Worm (Caenorhabditis elegans) whole organism, L1 larva: Measurements from ENCODE around the gene C17H11.5.
A peak's percentile ranks its signal among the peaks of the same experiment; 100 is the strongest.

Experiments
- C16A3.4 ChIP-seq: fragments of 150-350 bp; optimal IDR thresholded peaks from 2 replicates; lab custom pipeline; 2014; ENCODE audit warnings: missing biosample characterization, missing genetic modification characterization
- C34B4.2 ChIP-seq: sonication (generic microtip); optimal IDR thresholded peaks from 2 replicates; lab custom pipeline; 2017; ENCODE audit warnings: mild to moderate bottlenecking, missing genetic modification characterization, missing compliant biosample characterization
- F16B12.6 ChIP-seq: fragments of 150-350 bp; optimal IDR thresholded peaks from 2 replicates; lab custom pipeline; 2014; ENCODE audit warnings: missing biosample characterization, missing genetic modification characterization
- Y116A8C.19 ChIP-seq: sonication (generic microtip); optimal IDR thresholded peaks from 2 replicates; lab custom pipeline; 2016; ENCODE audit warnings: missing compliant biosample characterization, missing genetic modification characterization, borderline replicate concordance
- alr-1 ChIP-seq: fragments of 200-800 bp; sonication (Bioruptor generic); optimal IDR thresholded peaks from 2 replicates; lab custom pipeline; 2018; ENCODE audit warnings: borderline replicate concordance, mild to moderate bottlenecking, missing genetic modification characterization, missing compliant biosample characterization
- aly-2 ChIP-seq: fragments of 150-350 bp; optimal IDR thresholded peaks from 2 replicates; lab custom pipeline; 2014; ENCODE audit warnings: missing biosample characterization, missing genetic modification characterization
- blmp-1 ChIP-seq: fragments of 150-350 bp; optimal IDR thresholded peaks from 2 replicates; lab custom pipeline; 2014; ENCODE audit warnings: missing biosample characterization, missing genetic modification characterization
- ceh-63 ChIP-seq: fragments of 200-800 bp; sonication (Bioruptor generic); optimal IDR thresholded peaks from 2 replicates; lab custom pipeline; 2018; ENCODE audit warnings: mild to moderate bottlenecking, missing genetic modification characterization, missing compliant biosample characterization
- ceh-8 ChIP-seq: fragments of 200-800 bp; sonication (Bioruptor generic); optimal IDR thresholded peaks from 2 replicates; lab custom pipeline; 2018; ENCODE audit warnings: mild to moderate bottlenecking, missing genetic modification characterization, moderate library complexity, missing compliant biosample characterization
- ceh-82 ChIP-seq, 3 experiments: fragments of 150-350 bp in 1 of 3; sonication (generic microtip) in 2 of 3; optimal IDR thresholded peaks; 2 replicates each; lab custom pipeline; 2014 to 2017; ENCODE audit warnings: missing biosample characterization in 3 of 3, missing genetic modification characterization in 3 of 3
- ceh-88 ChIP-seq: fragments of 200-800 bp; sonication (Bioruptor generic); IDR thresholded peaks from 2 replicates; pipeline ENCODE4 v1.3.6; 2022; ENCODE audit warnings: missing genetic modification characterization, missing compliant biosample characterization
- ces-1 ChIP-seq: fragments of 150-350 bp; optimal IDR thresholded peaks from 2 replicates; lab custom pipeline; 2014; ENCODE audit warnings: missing biosample characterization, missing genetic modification reagents, missing genetic modification characterization
- dsc-1 ChIP-seq: sonication (generic microtip); optimal IDR thresholded peaks from 2 replicates; lab custom pipeline; 2016; ENCODE audit warnings: mild to moderate bottlenecking, missing genetic modification characterization, missing compliant biosample characterization
- efl-1 ChIP-seq, 4 experiments: fragments of 150-350 bp; optimal IDR thresholded peaks in 3 of 4; peaks in 1 of 4; 1 replicate in 1 of 4; 2 replicates in 3 of 4; lab custom pipeline; 2014; ENCODE audit warnings: missing biosample characterization in 2 of 4, missing genetic modification characterization in 2 of 4, missing genetic modification reagents in 2 of 4
- egl-13 ChIP-seq: sonication (generic microtip); optimal IDR thresholded peaks from 2 replicates; lab custom pipeline; 2016; ENCODE audit warnings: missing genotype, missing genetic modification reagents, missing genetic modification characterization, missing compliant biosample characterization
- ets-5 ChIP-seq: fragments of 200-800 bp; sonication (Bioruptor generic); IDR thresholded peaks from 2 replicates; pipeline ENCODE4 v1.3.6; 2022; ENCODE audit warnings: missing genetic modification characterization, missing compliant biosample characterization
- fkh-4 ChIP-seq: sonication (generic microtip); optimal IDR thresholded peaks from 2 replicates; lab custom pipeline; 2016; ENCODE audit warnings: missing compliant biosample characterization, missing genetic modification characterization, borderline replicate concordance
- fos-1 ChIP-seq: fragments of 150-350 bp; optimal IDR thresholded peaks from 2 replicates; lab custom pipeline; 2014; ENCODE audit warnings: missing biosample characterization, missing genetic modification characterization
- grh-1 ChIP-seq: fragments of 200-800 bp; sonication (Bioruptor generic); IDR thresholded peaks from 2 replicates; pipeline ENCODE4 v1.3.6; 2022; ENCODE audit warnings: missing genetic modification reagents, missing genetic modification characterization, missing compliant biosample characterization
- hpl-2 ChIP-seq: fragments of 150-350 bp; optimal IDR thresholded peaks from 2 replicates; lab custom pipeline; 2014; ENCODE audit warnings: missing biosample characterization, missing genetic modification reagents, missing genetic modification characterization
- irx-1 ChIP-seq: sonication (generic microtip); optimal IDR thresholded peaks from 2 replicates; lab custom pipeline; 2016; ENCODE audit warnings: missing genetic modification characterization, missing compliant biosample characterization
- isw-1 ChIP-seq: fragments of 200-800 bp; sonication (Bioruptor generic); IDR thresholded peaks from 2 replicates; pipeline ENCODE4 v1.3.6; 2022; ENCODE audit warnings: missing genetic modification characterization, missing compliant biosample characterization
- lin-14 ChIP-seq: fragments of 200-800 bp; sonication (Bioruptor generic); optimal IDR thresholded peaks from 2 replicates; lab custom pipeline; 2018; ENCODE audit warnings: mild to moderate bottlenecking, missing genetic modification characterization, moderate library complexity, missing compliant biosample characterization
- lin-39 ChIP-seq: fragments of 150-350 bp; optimal IDR thresholded peaks from 2 replicates; lab custom pipeline; 2014; ENCODE audit warnings: missing biosample characterization, missing genetic modification reagents, missing genetic modification characterization
- lsy-2 ChIP-seq, 2 experiments: fragments of 150-350 bp; optimal IDR thresholded peaks; 2 replicates each; lab custom pipeline; 2014; ENCODE audit warnings: missing biosample characterization in 2 of 2, missing genetic modification characterization in 2 of 2
- nhr-11 ChIP-seq: fragments of 150-350 bp; optimal IDR thresholded peaks from 2 replicates; lab custom pipeline; 2014; ENCODE audit warnings: missing biosample characterization, missing genetic modification characterization
- nhr-19 ChIP-seq: fragments of 200-800 bp; sonication (Bioruptor generic); conservative IDR thresholded peaks from 2 replicates; pipeline ENCODE4 v1.3.6; 2022; ENCODE audit warnings: missing genetic modification characterization, missing compliant biosample characterization
- nhr-20 ChIP-seq: sonication (generic microtip); optimal IDR thresholded peaks from 2 replicates; lab custom pipeline; 2016; ENCODE audit warnings: mild to moderate bottlenecking, missing genetic modification characterization, missing compliant biosample characterization
- nhr-237 ChIP-seq: fragments of 150-350 bp; optimal IDR thresholded peaks from 2 replicates; lab custom pipeline; 2014; ENCODE audit warnings: missing biosample characterization, missing genetic modification characterization
- nhr-28 ChIP-seq: fragments of 150-350 bp; optimal IDR thresholded peaks from 2 replicates; lab custom pipeline; 2014; ENCODE audit warnings: missing biosample characterization, missing genetic modification characterization
- nhr-47 ChIP-seq: sonication (generic microtip); optimal IDR thresholded peaks from 2 replicates; lab custom pipeline; 2016; ENCODE audit warnings: mild to moderate bottlenecking, missing genetic modification characterization, moderate library complexity, missing compliant biosample characterization
- nhr-71 ChIP-seq: sonication (generic microtip); optimal IDR thresholded peaks from 2 replicates; lab custom pipeline; 2016; ENCODE audit warnings: mild to moderate bottlenecking, missing genetic modification characterization, moderate library complexity, missing compliant biosample characterization
- nhr-76 ChIP-seq: sonication (generic microtip); optimal IDR thresholded peaks from 2 replicates; lab custom pipeline; 2017; ENCODE audit warnings: missing biosample characterization, missing genetic modification characterization
- nhr-85 ChIP-seq: sonication (generic microtip); peaks from one replicate; lab custom pipeline; 2016; ENCODE audit warnings: missing genetic modification characterization, inconsistent platforms, missing compliant biosample characterization
- nhr-90 ChIP-seq: sonication (generic microtip); optimal IDR thresholded peaks from 2 replicates; lab custom pipeline; 2016; ENCODE audit warnings: mild to moderate bottlenecking, missing genetic modification characterization, missing compliant biosample characterization; ENCODE audit not compliant: poor library complexity
- pax-3 ChIP-seq: fragments of 200-800 bp; sonication (Bioruptor generic); optimal IDR thresholded peaks from 2 replicates; lab custom pipeline; 2018; ENCODE audit warnings: mild to moderate bottlenecking, missing genetic modification characterization, moderate library complexity, missing compliant biosample characterization
- pqm-1 ChIP-seq: sonication (generic microtip); optimal IDR thresholded peaks from 3 replicates; lab custom pipeline; 2017; ENCODE audit warnings: missing biosample characterization, missing genetic modification characterization
- snpc-4 ChIP-seq: fragments of 150-350 bp; optimal IDR thresholded peaks from 2 replicates; lab custom pipeline; 2014; ENCODE audit warnings: missing biosample characterization, missing genetic modification characterization
- sup-37 ChIP-seq: fragments of 200-800 bp; sonication (Bioruptor generic); optimal IDR thresholded peaks from 2 replicates; lab custom pipeline; 2018; ENCODE audit warnings: mild to moderate bottlenecking, missing genetic modification characterization, missing compliant biosample characterization
- swsn-7 ChIP-seq: sonication (generic microtip); optimal IDR thresholded peaks from 2 replicates; lab custom pipeline; 2016; ENCODE audit warnings: missing genetic modification characterization, missing compliant biosample characterization
- tbx-2 ChIP-seq: sonication (generic microtip); optimal IDR thresholded peaks from 2 replicates; lab custom pipeline; 2016; ENCODE audit warnings: missing genetic modification characterization, missing compliant biosample characterization
- unc-30 ChIP-seq: sonication (generic microtip); optimal IDR thresholded peaks from 2 replicates; lab custom pipeline; 2017; ENCODE audit warnings: missing biosample characterization, missing genetic modification characterization
- unc-62 ChIP-seq: fragments of 150-350 bp; optimal IDR thresholded peaks from 2 replicates; lab custom pipeline; 2014; ENCODE audit warnings: missing biosample characterization, missing genetic modification reagents, missing genetic modification characterization
- unc-86 ChIP-seq: sonication (generic microtip); optimal IDR thresholded peaks from 2 replicates; lab custom pipeline; 2016; ENCODE audit warnings: missing genetic modification characterization, missing compliant biosample characterization
- unc-98 ChIP-seq: fragments of 200-800 bp; sonication (Bioruptor generic); IDR thresholded peaks from 2 replicates; pipeline ENCODE4 v1.3.6; 2022; ENCODE audit warnings: missing genetic modification characterization, missing compliant biosample characterization
- xbp-1 ChIP-seq: sonication (generic microtip); optimal IDR thresholded peaks from 2 replicates; lab custom pipeline; 2016; ENCODE audit warnings: missing genetic modification characterization, missing compliant biosample characterization
- zag-1 ChIP-seq: fragments of 150-350 bp; optimal IDR thresholded peaks from 2 replicates; lab custom pipeline; 2014; ENCODE audit warnings: missing biosample characterization, missing genetic modification characterization
- zip-4 ChIP-seq: fragments of 200-800 bp; sonication (Bioruptor generic); optimal IDR thresholded peaks from 2 replicates; lab custom pipeline; 2018; ENCODE audit warnings: mild to moderate bottlenecking, missing genetic modification characterization, moderate library complexity, missing compliant biosample characterization
- ztf-4 ChIP-seq: fragments of 150-350 bp; optimal IDR thresholded peaks from 2 replicates; lab custom pipeline; 2014; ENCODE audit warnings: missing biosample characterization, missing genetic modification characterization

Gene C17H11.5

DNA sequence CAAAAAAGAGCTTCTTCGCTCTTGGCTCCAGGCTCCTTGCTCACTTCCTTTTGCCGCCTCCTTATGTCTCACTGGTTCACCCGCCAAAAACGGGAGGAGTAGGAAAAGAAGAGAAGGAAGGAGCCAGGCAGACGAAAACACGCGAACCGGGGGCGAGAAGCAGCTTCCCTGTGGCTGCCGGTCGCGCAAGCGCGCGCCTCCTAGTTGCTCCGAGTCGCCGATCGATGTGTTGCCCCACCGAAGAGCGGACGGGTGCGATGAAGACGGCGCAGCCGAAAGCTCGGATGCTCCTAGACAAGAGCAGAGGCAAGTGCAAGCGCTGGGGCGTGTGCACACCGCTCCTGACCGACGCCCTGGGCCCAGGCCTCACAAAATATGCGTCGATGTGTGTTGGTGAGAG is 21.4 kb downstream of the C17H11.5 start (continued):
- TF ChIP-seq ceh-63 (GFP tag; lab: Kevin White, UChicago) (no peak), swsn-7 (tag; lab: Kevin White, UChicago) (peak; percentile 60), nhr-85 (no peak), sup-37 (GFP tag; lab: Kevin White, UChicago) (no peak), pqm-1 (tag; lab: Kevin White, UChicago) (no peak), ceh-8 (peak; percentile 89), ceh-82 (tag; optimal IDR thresholded peaks at IDR 0.05; lab: Kevin White, UChicago) (peak; percentile 42 to 64 (median 59)), nhr-11 (tag; lab: Kevin White, UChicago) (no peak), blmp-1 (tag; lab: Kevin White, UChicago) (no peak), efl-1 (optimal IDR thresholded peaks at IDR 0.05; lab: Kevin White, UChicago) (no peak), efl-1 (GFP tag; optimal IDR thresholded peaks at IDR 0.05 in 1 of 2; lab: Kevin White, UChicago) (peak in 1 of 2 experiments; percentile 4), egl-13 (peak; percentile 57), tbx-2 (tag; lab: Kevin White, UChicago) (peak; percentile 7), nhr-28 (no peak), isw-1 (GFP tag; lab: Robert Waterston, UW) (peak; percentile 24; the same call in 1 of the 2 replicates), snpc-4 (no peak), ets-5 (no peak), C34B4.2 (tag; lab: Kevin White, UChicago) (no peak), ztf-4 (tag; lab: Kevin White, UChicago) (no peak), lsy-2 (tag; optimal IDR thresholded peaks at IDR 0.05; lab: Kevin White, UChicago) (peak in 1 of 2 experiments; percentile 31)

DNA sequence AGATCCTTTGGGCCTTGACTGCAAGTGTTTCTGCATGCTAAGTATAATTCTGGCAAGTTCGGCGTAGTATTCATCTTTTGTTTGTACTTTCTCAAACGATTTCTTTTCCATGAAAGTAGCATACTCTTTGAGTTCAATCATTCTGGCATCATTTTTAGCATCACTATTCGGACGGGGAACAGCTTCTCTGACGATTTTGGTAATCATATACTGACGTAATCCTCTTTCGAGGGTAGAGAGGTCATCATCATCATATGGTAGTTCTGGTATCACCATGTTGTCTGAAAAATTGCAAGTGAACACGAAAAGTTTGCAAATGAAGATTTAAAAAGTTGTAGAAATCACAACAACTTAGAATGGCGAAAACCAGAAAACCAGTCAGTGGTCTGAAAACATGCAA is 22.1 kb downstream of the C17H11.5 start, which contains the start of gene F22F1.3:
Gene F22F1.3, minus strand, starts transcription at position 281 of the 400 bp plus-strand sequence.
- TF ChIP-seq ceh-82 (tag; optimal IDR thresholded peaks at IDR 0.05; lab: Kevin White, UChicago) (no peak), unc-98 (GFP tag; lab: Robert Waterston, UW) (no peak), grh-1 (GFP tag; lab: Robert Waterston, UW) (no peak), snpc-4 (no peak), zip-4 (no peak), Y116A8C.19 (no peak), zag-1 (no peak), xbp-1 (tag; lab: Kevin White, UChicago) (no peak), fos-1 (no peak), nhr-76 (no peak), efl-1 (optimal IDR thresholded peaks at IDR 0.05; lab: Kevin White, UChicago) (no peak), efl-1 (GFP tag; optimal IDR thresholded peaks at IDR 0.05 in 1 of 2; lab: Kevin White, UChicago) (no peak), ceh-88 (GFP tag; lab: Robert Waterston, UW) (no peak), sup-37 (GFP tag; lab: Kevin White, UChicago) (no peak), nhr-20 (tag; lab: Kevin White, UChicago) (no peak), unc-62 (GFP tag; lab: Kevin White, UChicago) (no peak), irx-1 (tag; lab: Kevin White, UChicago) (no peak), ztf-4 (tag; lab: Kevin White, UChicago) (no peak), aly-2 (tag; lab: Kevin White, UChicago) (no peak), nhr-47 (tag; lab: Kevin White, UChicago) (no peak), C16A3.4 (tag; lab: Kevin White, UChicago) (no peak)

DNA sequence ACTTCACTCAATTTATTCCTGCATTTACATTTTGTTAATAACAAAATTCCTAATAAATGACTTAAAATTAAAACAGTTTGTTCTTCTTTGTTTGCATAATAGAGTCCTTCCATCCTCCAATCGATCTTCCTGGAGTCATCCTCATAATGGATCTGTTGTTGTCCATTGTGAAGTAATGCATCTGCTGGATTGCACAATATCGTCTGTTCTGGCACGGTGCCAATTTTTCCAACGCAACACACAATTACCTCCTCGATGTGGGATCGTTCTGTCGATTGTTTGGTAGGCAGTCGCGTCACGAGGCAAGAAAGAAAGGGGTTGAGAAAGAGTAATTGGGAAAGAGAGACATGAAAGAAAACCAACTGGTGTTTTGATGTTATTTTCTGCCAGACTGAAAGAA is 24.9 kb downstream of the C17H11.5 start:
- no peak for TF ChIP-seq hpl-2 (GFP tag; lab: Kevin White, UChicago)
- TF ChIP-seq sup-37 (GFP tag; lab: Kevin White, UChicago), result no peak
- no peak for TF ChIP-seq dsc-1
- TF ChIP-seq nhr-20 (tag; lab: Kevin White, UChicago), result peak; percentile 28
- no peak for TF ChIP-seq nhr-19 (GFP tag; lab: Robert Waterston, UW)
- TF ChIP-seq alr-1 (tag; lab: Kevin White, UChicago), result no peak
- peak; percentile 55 for TF ChIP-seq unc-86 (tag; lab: Kevin White, UChicago)
- no peak for TF ChIP-seq snpc-4
- TF ChIP-seq fkh-4, result no peak
- TF ChIP-seq ets-5, result no peak
- peak; percentile 50 for TF ChIP-seq lin-14 (GFP tag; lab: Kevin White, UChicago)
- peak; percentile 56 for TF ChIP-seq nhr-71
- no peak for TF ChIP-seq lin-39 (tag; lab: Kevin White, UChicago)
- TF ChIP-seq nhr-28, result no peak
- TF ChIP-seq aly-2 (tag; lab: Kevin White, UChicago), result no peak
- no peak for TF ChIP-seq nhr-90 (tag; lab: Kevin White, UChicago)
- no peak for TF ChIP-seq C34B4.2 (tag; lab: Kevin White, UChicago)
- TF ChIP-seq F16B12.6 (tag; lab: Kevin White, UChicago), result no peak
- TF ChIP-seq unc-30 (tag; lab: Kevin White, UChicago), result no peak
- TF ChIP-seq zip-4, result no peak
- TF ChIP-seq nhr-237, result no peak
- TF ChIP-seq pax-3 (tag; lab: Kevin White, UChicago), result no peak
- TF ChIP-seq ces-1, result no peak
